Worm (Caenorhabditis elegans) whole organism, L4 larva: ENCODE results near the gene srxa-8.

Experiments
- D1046.2 ChIP-seq: fragments of 200-800 bp; sonication (Bioruptor generic); IDR thresholded peaks from 2 replicates; pipeline ENCODE4 v1.3.6; 2022; ENCODE audit warnings: missing genetic modification characterization, missing compliant biosample characterization
- F10B5.3 ChIP-seq: sonication (generic microtip); optimal IDR thresholded peaks from 2 replicates; lab custom pipeline; 2016; ENCODE audit warnings: mild to moderate bottlenecking, missing genetic modification characterization, missing compliant biosample characterization
- F37D6.2 ChIP-seq: sonication (generic microtip); optimal IDR thresholded peaks from 2 replicates; lab custom pipeline; 2016; ENCODE audit warnings: mild to moderate bottlenecking, missing genetic modification characterization, missing compliant biosample characterization
- F49E8.2 ChIP-seq: sonication (generic microtip); optimal IDR thresholded peaks from 2 replicates; lab custom pipeline; 2016; ENCODE audit warnings: missing compliant biosample characterization, mild to moderate bottlenecking, missing genetic modification characterization, borderline replicate concordance
- T20F7.1 ChIP-seq: fragments of 200-800 bp; sonication (Bioruptor generic); optimal IDR thresholded peaks from 2 replicates; lab custom pipeline; 2018; ENCODE audit warnings: mild to moderate bottlenecking, missing genetic modification characterization, missing compliant biosample characterization
- T26A8.4 ChIP-seq: fragments of 200-800 bp; sonication (Bioruptor generic); IDR thresholded peaks from 2 replicates; pipeline ENCODE4 v1.3.6; 2022; ENCODE audit warnings: missing genetic modification characterization, missing compliant biosample characterization
- Y5F2A.4 ChIP-seq: fragments of 200-800 bp; sonication (Bioruptor generic); optimal IDR thresholded peaks from 2 replicates; lab custom pipeline; 2018; ENCODE audit warnings: mild to moderate bottlenecking, missing genetic modification characterization, missing compliant biosample characterization
- Y75B8A.6 ChIP-seq: fragments of 200-800 bp; sonication (Bioruptor generic); IDR thresholded peaks from 2 replicates; pipeline ENCODE4 v1.3.6; 2022; ENCODE audit warnings: missing genetic modification reagents, missing genetic modification characterization, missing compliant biosample characterization
- ZK337.2 ChIP-seq: fragments of 200-800 bp; sonication (Bioruptor generic); IDR thresholded peaks from 2 replicates; pipeline ENCODE4 v1.3.6; 2022; ENCODE audit warnings: missing genetic modification reagents, missing genetic modification characterization, missing compliant biosample characterization
- aha-1 ChIP-seq: fragments of 150-350 bp; peaks from one replicate; lab custom pipeline; 2014; ENCODE audit warnings: missing biosample characterization, missing genetic modification characterization
- arid-1 ChIP-seq: fragments of 200-800 bp; sonication (Bioruptor generic); conservative IDR thresholded peaks from 2 replicates; pipeline ENCODE4 v1.3.6; 2022; ENCODE audit warnings: missing genetic modification reagents, missing genetic modification characterization, missing compliant biosample characterization
- ces-1 ChIP-seq: fragments of 150-350 bp; sonication (generic microtip); optimal IDR thresholded peaks from 4 replicates; lab custom pipeline; 2014; ENCODE audit warnings: missing biosample characterization, missing genetic modification reagents, missing genetic modification characterization
- cey-2 ChIP-seq: sonication (generic microtip); optimal IDR thresholded peaks from 3 replicates; lab custom pipeline; 2017; ENCODE audit warnings: missing genetic modification characterization, mild to moderate bottlenecking, missing compliant biosample characterization, antibody characterized with exemption, borderline replicate concordance; ENCODE audit not compliant: insufficient read depth
- daf-16 ChIP-seq, 3 experiments: sonication (generic microtip); optimal IDR thresholded peaks; 2 replicates each; lab custom pipeline; 2016 to 2017; ENCODE audit warnings: missing genetic modification characterization in 3 of 3, missing genetic modification reagents in 3 of 3, mild to moderate bottlenecking in 2 of 3, missing compliant biosample characterization in 2 of 3, missing biosample characterization in 1 of 3, moderate library complexity in 1 of 3
- daf-19 ChIP-seq: fragments of 200-800 bp; sonication (Bioruptor generic); conservative IDR thresholded peaks from 2 replicates; pipeline ENCODE4 v1.3.6; 2022; ENCODE audit warnings: missing genetic modification characterization, missing compliant biosample characterization
- dmd-9 ChIP-seq: fragments of 200-800 bp; sonication (Bioruptor generic); IDR thresholded peaks from 2 replicates; pipeline ENCODE4 v1.3.6; 2022; ENCODE audit warnings: missing genetic modification reagents, missing genetic modification characterization, missing compliant biosample characterization
- dpl-1 ChIP-seq: fragments of 150-350 bp; optimal IDR thresholded peaks from 2 replicates; lab custom pipeline; 2014; ENCODE audit warnings: missing biosample characterization, missing genetic modification reagents, missing genetic modification characterization
- dve-1 ChIP-seq: sonication (generic microtip); optimal IDR thresholded peaks from 2 replicates; lab custom pipeline; 2017; ENCODE audit warnings: antibody characterized with exemption, mild to moderate bottlenecking, missing genetic modification characterization, missing compliant biosample characterization; ENCODE audit not compliant: insufficient read depth
- egl-27 ChIP-seq: sonication (generic microtip); optimal IDR thresholded peaks from 3 replicates; lab custom pipeline; 2017; ENCODE audit warnings: missing biosample characterization, missing genetic modification reagents, missing genetic modification characterization
- gei-8 ChIP-seq: fragments of 200-800 bp; sonication (Bioruptor generic); optimal IDR thresholded peaks from 2 replicates; lab custom pipeline; 2018; ENCODE audit warnings: mild to moderate bottlenecking, missing genetic modification characterization, missing compliant biosample characterization
- hlh-11 ChIP-seq: fragments of 200-800 bp; sonication (Bioruptor generic); optimal IDR thresholded peaks from 2 replicates; lab custom pipeline; 2018; ENCODE audit warnings: mild to moderate bottlenecking, missing genetic modification characterization, missing compliant biosample characterization
- hlh-30 ChIP-seq: sonication (generic microtip); optimal IDR thresholded peaks from 2 replicates; lab custom pipeline; 2017; ENCODE audit warnings: antibody characterized with exemption, mild to moderate bottlenecking, missing genetic modification characterization, missing compliant biosample characterization; ENCODE audit not compliant: insufficient read depth
- hmg-1.1 ChIP-seq: fragments of 200-800 bp; sonication (Bioruptor generic); IDR thresholded peaks from 2 replicates; pipeline ENCODE4 v1.3.6; 2022; ENCODE audit warnings: missing genetic modification reagents, missing genetic modification characterization, missing compliant biosample characterization
- jun-1 ChIP-seq: fragments of 150-350 bp; optimal IDR thresholded peaks from 2 replicates; lab custom pipeline; 2014; ENCODE audit warnings: missing biosample characterization, missing genetic modification reagents, missing genetic modification characterization
- lim-7 ChIP-seq: fragments of 200-800 bp; sonication (Bioruptor generic); IDR thresholded peaks from 2 replicates; pipeline ENCODE4 v1.3.6; 2022; ENCODE audit warnings: missing genetic modification characterization, missing compliant biosample characterization
- lin-13 ChIP-seq: fragments of 150-350 bp; optimal IDR thresholded peaks from 2 replicates; lab custom pipeline; 2014; ENCODE audit warnings: missing biosample characterization, missing genetic modification reagents, missing genetic modification characterization
- lin-39 ChIP-seq: fragments of 150-350 bp; optimal IDR thresholded peaks from 2 replicates; lab custom pipeline; 2014; ENCODE audit warnings: missing biosample characterization, missing genetic modification reagents, missing genetic modification characterization
- madf-5 ChIP-seq, 2 experiments: fragments of 200-800 bp; sonication (Bioruptor generic); IDR thresholded peaks; 2 replicates each; pipeline ENCODE4 v1.3.6; 2022; ENCODE audit warnings: missing compliant biosample characterization in 2 of 2, missing genetic modification characterization in 2 of 2
- madf-9 ChIP-seq: fragments of 200-800 bp; sonication (Bioruptor generic); conservative IDR thresholded peaks from 2 replicates; pipeline ENCODE4 v1.3.6; 2022; ENCODE audit warnings: missing genetic modification reagents, missing genetic modification characterization, missing compliant biosample characterization
- mdl-1 ChIP-seq, 2 experiments: fragments of 150-350 bp in 1 of 2; sonication (generic microtip) in 1 of 2; optimal IDR thresholded peaks; 2 replicates each; lab custom pipeline; 2014 to 2017; ENCODE audit warnings: missing biosample characterization in 2 of 2, missing genetic modification characterization in 2 of 2
- mdt-29 ChIP-seq: fragments of 200-800 bp; sonication (Bioruptor generic); IDR thresholded peaks from 2 replicates; pipeline ENCODE4 v1.3.6; 2022; ENCODE audit warnings: missing genetic modification reagents, missing genetic modification characterization, missing compliant biosample characterization
- nhr-10 ChIP-seq: fragments of 150-350 bp; optimal IDR thresholded peaks from 2 replicates; lab custom pipeline; 2014; ENCODE audit warnings: missing biosample characterization, missing genetic modification characterization
- nhr-102 ChIP-seq: sonication (generic microtip); optimal IDR thresholded peaks from 2 replicates; lab custom pipeline; 2016; ENCODE audit warnings: mild to moderate bottlenecking, missing genetic modification characterization, moderate library complexity, missing compliant biosample characterization
- nhr-11 ChIP-seq: fragments of 150-350 bp; optimal IDR thresholded peaks from 2 replicates; lab custom pipeline; 2014; ENCODE audit warnings: missing biosample characterization, missing genetic modification characterization
- nhr-237 ChIP-seq: sonication (generic microtip); optimal IDR thresholded peaks from 2 replicates; lab custom pipeline; 2017; ENCODE audit warnings: missing biosample characterization, missing genetic modification characterization
- nhr-41 ChIP-seq: fragments of 200-800 bp; sonication (Bioruptor generic); IDR thresholded peaks from 2 replicates; pipeline ENCODE4 v1.3.6; 2022; ENCODE audit warnings: missing genetic modification reagents, missing genetic modification characterization, missing compliant biosample characterization
- nhr-6 ChIP-seq: fragments of 150-350 bp; optimal IDR thresholded peaks from 2 replicates; lab custom pipeline; 2014; ENCODE audit warnings: missing biosample characterization, missing genetic modification characterization
- nhr-76 ChIP-seq: fragments of 150-350 bp; optimal IDR thresholded peaks from 2 replicates; lab custom pipeline; 2014; ENCODE audit warnings: missing biosample characterization, missing genetic modification characterization
- set-16 ChIP-seq: fragments of 200-800 bp; sonication (Bioruptor generic); IDR thresholded peaks from 2 replicates; pipeline ENCODE4 v1.3.6; 2022; ENCODE audit warnings: missing genetic modification reagents, missing genetic modification characterization, missing compliant biosample characterization
- skn-1 ChIP-seq: fragments of 150-350 bp; optimal IDR thresholded peaks from 2 replicates; lab custom pipeline; 2014; ENCODE audit warnings: missing biosample characterization, missing genetic modification characterization
- spr-3 ChIP-seq: fragments of 200-800 bp; sonication (Bioruptor generic); optimal IDR thresholded peaks from 2 replicates; lab custom pipeline; 2018; ENCODE audit warnings: mild to moderate bottlenecking, missing genetic modification characterization, missing compliant biosample characterization
- tra-1 ChIP-seq: fragments of 200-800 bp; sonication (Bioruptor generic); IDR thresholded peaks from 2 replicates; pipeline ENCODE4 v1.3.6; 2022; ENCODE audit warnings: missing genetic modification reagents, missing genetic modification characterization, missing compliant biosample characterization
- unc-130 ChIP-seq: sonication (generic microtip); optimal IDR thresholded peaks from 2 replicates; lab custom pipeline; 2016; ENCODE audit warnings: missing genetic modification reagents, missing genetic modification characterization, missing compliant biosample characterization
- unc-62 ChIP-seq, 3 experiments: fragments of 150-350 bp in 1 of 3; sonication (generic microtip); optimal IDR thresholded peaks in 2 of 3; peaks in 1 of 3; 1 replicate in 1 of 3; 2 replicates in 2 of 3; lab custom pipeline; 2014 to 2017; ENCODE audit warnings: missing biosample characterization in 3 of 3, missing genetic modification characterization in 3 of 3, missing genetic modification reagents in 3 of 3, missing genotype in 1 of 3
- zag-1 ChIP-seq: fragments of 150-350 bp; optimal IDR thresholded peaks from 2 replicates; lab custom pipeline; 2014; ENCODE audit warnings: missing biosample characterization, missing genetic modification characterization
- zfp-2 ChIP-seq: sonication (generic microtip); optimal IDR thresholded peaks from 2 replicates; lab custom pipeline; 2016; ENCODE audit warnings: mild to moderate bottlenecking, missing genetic modification characterization, missing compliant biosample characterization
- ztf-7 ChIP-seq: fragments of 150-350 bp; optimal IDR thresholded peaks from 2 replicates; lab custom pipeline; 2014; ENCODE audit warnings: missing biosample characterization, missing genetic modification characterization

Gene srxa-8

ce11 chrX:13311641-13312423, 3.2 kb upstream of the srxa-8 start, which contains the start of gene F46G10.1 (continued):
- peak; percentile 47 for TF ChIP-seq hlh-11 (tag; lab: Kevin White, UChicago)
- TF ChIP-seq madf-9 = no peak
- no peak for TF ChIP-seq zfp-2
- TF ChIP-seq daf-16 (GFP tag; optimal IDR thresholded peaks at IDR 0.05; lab: Kevin White, UChicago) = no peak
- peak; percentile 93 for TF ChIP-seq daf-16 (tag; optimal IDR thresholded peaks at IDR 0.05; lab: Kevin White, UChicago)
- no peak for TF ChIP-seq nhr-6 (tag; lab: Kevin White, UChicago)
- peak in 1 of 2 experiments; percentile 13 for TF ChIP-seq mdl-1 (tag; optimal IDR thresholded peaks at IDR 0.05; lab: Kevin White, UChicago)
- TF ChIP-seq unc-62 (GFP tag; optimal IDR thresholded peaks at IDR 0.05 in 1 of 2; lab: Kevin White, UChicago) = peak in 1 of 2 experiments; percentile 1
- TF ChIP-seq unc-62 (tag; optimal IDR thresholded peaks at IDR 0.05; lab: Kevin White, UChicago) = no peak
- TF ChIP-seq lin-39 = no peak
- peak; percentile 21 for TF ChIP-seq hlh-30 (tag; lab: Kevin White, UChicago)
- TF ChIP-seq arid-1 = no peak
- no peak for TF ChIP-seq lim-7 (GFP tag; lab: Robert Waterston, UW)
- TF ChIP-seq jun-1 = no peak
- TF ChIP-seq T20F7.1 (GFP tag; lab: Kevin White, UChicago) = no peak
- TF ChIP-seq madf-5 (GFP tag; IDR thresholded peaks at IDR 0.05; lab: Robert Waterston, UW) = no peak
- no peak for TF ChIP-seq unc-130 (GFP tag; lab: Kevin White, UChicago)

ce11 chrX:13310763-13311162, 2.1 kb upstream of the srxa-8 start:
- TF ChIP-seq T26A8.4 (GFP tag; lab: Robert Waterston, UW) (no peak), mdt-29 (GFP tag; lab: Robert Waterston, UW) (no peak), tra-1 (GFP tag; lab: Robert Waterston, UW) (peak; percentile 72; the same call in 1 of the 2 replicates), D1046.2 (GFP tag; lab: Robert Waterston, UW) (no peak), Y75B8A.6 (GFP tag; lab: Robert Waterston, UW) (no peak), set-16 (GFP tag; lab: Robert Waterston, UW) (no peak), hmg-1.1 (GFP tag; lab: Robert Waterston, UW) (no peak), gei-8 (GFP tag; lab: Kevin White, UChicago) (no peak), spr-3 (GFP tag; lab: Kevin White, UChicago) (no peak), ces-1 (GFP tag; lab: Kevin White, UChicago) (no peak), zag-1 (no peak), nhr-237 (tag; lab: Kevin White, UChicago) (no peak), nhr-76 (tag; lab: Kevin White, UChicago) (no peak), skn-1 (tag; lab: Kevin White, UChicago) (no peak), daf-16 (GFP tag; optimal IDR thresholded peaks at IDR 0.05; lab: Kevin White, UChicago) (peak in 1 of 2 experiments; percentile 86), daf-16 (tag; optimal IDR thresholded peaks at IDR 0.05; lab: Kevin White, UChicago) (peak; percentile 100), nhr-11 (tag; lab: Kevin White, UChicago) (no peak), F37D6.2 (no peak), aha-1 (no peak), F49E8.2 (no peak), dmd-9 (GFP tag; lab: Robert Waterston, UW) (no peak), dve-1 (tag; lab: Kevin White, UChicago) (peak; percentile 96), daf-19 (GFP tag; lab: Robert Waterston, UW) (no peak), nhr-10 (tag; lab: Kevin White, UChicago) (peak; percentile 58), nhr-41 (GFP tag; lab: Robert Waterston, UW) (no peak), cey-2 (tag; lab: Kevin White, UChicago) (no peak), F10B5.3 (tag; lab: Kevin White, UChicago) (no peak), egl-27 (tag; lab: Kevin White, UChicago) (no peak), arid-1 (no peak), T20F7.1 (GFP tag; lab: Kevin White, UChicago) (no peak), lin-13 (GFP tag; lab: Kevin White, UChicago) (no peak), dpl-1 (GFP tag; lab: Kevin White, UChicago) (no peak), mdl-1 (tag; optimal IDR thresholded peaks at IDR 0.05; lab: Kevin White, UChicago) (peak in 1 of 2 experiments; percentile 62), Y5F2A.4 (GFP tag; lab: Kevin White, UChicago) (no peak), ZK337.2 (GFP tag; lab: Robert Waterston, UW) (no peak), ztf-7 (tag; lab: Kevin White, UChicago) (no peak), nhr-102 (tag; lab: Kevin White, UChicago) (peak; percentile 74)
